Fruit fly (Drosophila melanogaster) whole organism, embryonic: ENCODE results near the gene e.

Experiments
- CG10147 ChIP-seq: fragments of 200-800 bp; sonication (Bioruptor generic); optimal IDR thresholded peaks from 2 replicates; lab custom pipeline; 2019; ENCODE audit warnings: missing biosample characterization, mild to moderate bottlenecking, missing genetic modification characterization, moderate library complexity
- CG10959 ChIP-seq: fragments of 200-800 bp; sonication (Bioruptor generic); IDR thresholded peaks from 2 replicates; pipeline ENCODE4 v1.3.6; 2022; ENCODE audit warnings: missing biosample characterization, missing genetic modification characterization
- CG12071 ChIP-seq: fragments of 200-800 bp; sonication (Bioruptor generic); optimal IDR thresholded peaks from 3 replicates; lab custom pipeline; 2018; ENCODE audit warnings: missing biosample characterization, mild to moderate bottlenecking, missing genetic modification characterization
- CG12155 ChIP-seq: fragments of 200-800 bp; sonication (Bioruptor generic); optimal IDR thresholded peaks from 3 replicates; lab custom pipeline; 2016; ENCODE audit warnings: missing biosample characterization, missing genetic modification characterization
- CG12769 ChIP-seq: fragments of 200-800 bp; sonication (Bioruptor generic); optimal IDR thresholded peaks from 2 replicates; lab custom pipeline; 2019; ENCODE audit warnings: missing biosample characterization, mild to moderate bottlenecking, missing genetic modification characterization, moderate library complexity
- CG13123 ChIP-seq: fragments of 200-800 bp; sonication (Bioruptor generic); optimal IDR thresholded peaks from 2 replicates; lab custom pipeline; 2016; ENCODE audit warnings: missing biosample characterization, missing genetic modification characterization
- CG13296 ChIP-seq: fragments of 200-800 bp; sonication (Bioruptor generic); optimal IDR thresholded peaks from 3 replicates; lab custom pipeline; 2018; ENCODE audit warnings: missing biosample characterization, mild to moderate bottlenecking, missing genetic modification characterization
- CG14667 ChIP-seq: fragments of 200-800 bp; sonication (Bioruptor generic); IDR thresholded peaks from 2 replicates; pipeline ENCODE4 v1.3.6; 2022; ENCODE audit warnings: missing biosample characterization, missing genetic modification characterization
- CG15479 ChIP-seq: fragments of 200-800 bp; sonication (Bioruptor generic); optimal IDR thresholded peaks from 3 replicates; lab custom pipeline; 2019; ENCODE audit warnings: missing biosample characterization, mild to moderate bottlenecking, missing genetic modification characterization, moderate library complexity
- CG15514 ChIP-seq: fragments of 200-800 bp; sonication (Bioruptor generic); optimal IDR thresholded peaks from 3 replicates; lab custom pipeline; 2017; ENCODE audit warnings: missing biosample characterization, missing genetic modification characterization, mild to moderate bottlenecking, moderate library complexity, missing genetic modification reagents
- CG1603 ChIP-seq: fragments of 200-800 bp; sonication (Bioruptor generic); optimal IDR thresholded peaks from 2 replicates; lab custom pipeline; 2019; ENCODE audit warnings: missing biosample characterization, mild to moderate bottlenecking, missing genetic modification characterization, moderate library complexity
- CG17328 ChIP-seq: fragments of 200-800 bp; sonication (Bioruptor generic); IDR thresholded peaks from 2 replicates; pipeline ENCODE4 v1.3.6; 2022; ENCODE audit warnings: missing biosample characterization, missing genetic modification characterization
- CG2678 ChIP-seq: fragments of 200-800 bp; sonication (Bioruptor generic); optimal IDR thresholded peaks from 3 replicates; lab custom pipeline; 2019; ENCODE audit warnings: missing biosample characterization, mild to moderate bottlenecking, missing genetic modification characterization, moderate library complexity
- CG32532 ChIP-seq: fragments of 200-800 bp; sonication (Bioruptor generic); IDR thresholded peaks from 2 replicates; pipeline ENCODE4 v1.3.6; 2022; ENCODE audit warnings: missing biosample characterization, missing genetic modification characterization
- CG34422 ChIP-seq: fragments of 200-800 bp; sonication (Bioruptor generic); IDR thresholded peaks from 3 replicates; pipeline ENCODE4 v1.3.6; 2022; ENCODE audit warnings: missing biosample characterization, missing genetic modification characterization
- CG3995 ChIP-seq: fragments of 200-800 bp; sonication (Bioruptor generic); optimal IDR thresholded peaks from 3 replicates; lab custom pipeline; 2016; ENCODE audit warnings: missing biosample characterization, missing genetic modification characterization
- CG43689 ChIP-seq: fragments of 200-800 bp; sonication (Bioruptor generic); IDR thresholded peaks from 2 replicates; pipeline ENCODE4 v1.3.6; 2022; ENCODE audit warnings: missing biosample characterization, missing genetic modification characterization
- CG7928 ChIP-seq: fragments of 200-800 bp; sonication (Bioruptor generic); optimal IDR thresholded peaks from 2 replicates; lab custom pipeline; 2017; ENCODE audit warnings: missing biosample characterization, mild to moderate bottlenecking, missing genetic modification characterization
- CkIIα-i1 ChIP-seq: fragments of 200-800 bp; sonication (Bioruptor generic); IDR thresholded peaks from 2 replicates; pipeline ENCODE4 v1.3.6; 2022; ENCODE audit warnings: missing biosample characterization, missing genetic modification characterization
- D ChIP-seq, 2 experiments: fragments of 200-800 bp in 1 of 2; fragments of >200 bp in 1 of 2; sonication (Bioruptor generic) in 1 of 2; optimal IDR thresholded peaks; 2 replicates in 1 of 2; 3 replicates in 1 of 2; lab custom pipeline; 2017; ENCODE audit warnings: mild to moderate bottlenecking in 1 of 2, missing biosample characterization in 1 of 2, missing genetic modification characterization in 1 of 2, missing genetic modification reagents in 1 of 2
- Doc2 ChIP-seq: fragments of 200-800 bp; sonication (Bioruptor generic); IDR thresholded peaks from 2 replicates; pipeline ENCODE4 v1.3.6; 2022; ENCODE audit warnings: missing biosample characterization, missing genetic modification characterization
- HLH3B ChIP-seq: fragments of 200-800 bp; sonication (Bioruptor generic); IDR thresholded peaks from 2 replicates; pipeline ENCODE4 v1.3.6; 2022; ENCODE audit warnings: missing biosample characterization, missing genetic modification characterization
- Hmr ChIP-seq: fragments of 200-800 bp; sonication (Bioruptor generic); optimal IDR thresholded peaks from 3 replicates; lab custom pipeline; 2017; ENCODE audit warnings: mild to moderate bottlenecking, missing biosample characterization, missing genetic modification reagents, missing genetic modification characterization
- Hsf ChIP-seq: fragments of 200-800 bp; sonication (Bioruptor generic); optimal IDR thresholded peaks from 3 replicates; lab custom pipeline; 2016; ENCODE audit warnings: missing biosample characterization, missing genetic modification characterization
- Mes4 ChIP-seq: fragments of 200-800 bp; sonication (Bioruptor generic); optimal IDR thresholded peaks from 2 replicates; lab custom pipeline; 2016; ENCODE audit warnings: missing biosample characterization, missing genetic modification characterization
- Rfx ChIP-seq: fragments of 200-800 bp; sonication (Bioruptor generic); IDR thresholded peaks from 2 replicates; pipeline ENCODE4 v1.3.6; 2022; ENCODE audit warnings: missing biosample characterization, missing genetic modification characterization
- Side ChIP-seq: fragments of 200-800 bp; sonication (Bioruptor generic); optimal IDR thresholded peaks from 2 replicates; lab custom pipeline; 2016; ENCODE audit warnings: missing biosample characterization, missing genetic modification characterization
- Sin3A ChIP-seq: fragments of >200 bp; optimal IDR thresholded peaks from 2 replicates; lab custom pipeline; 2018
- Sox100B ChIP-seq: fragments of 200-800 bp; sonication (Bioruptor generic); optimal IDR thresholded peaks from 3 replicates; lab custom pipeline; 2018; ENCODE audit warnings: missing biosample characterization, mild to moderate bottlenecking, missing genetic modification characterization
- Sry-δ ChIP-seq: fragments of 200-800 bp; sonication (Bioruptor generic); optimal IDR thresholded peaks from 2 replicates; lab custom pipeline; 2016; ENCODE audit warnings: missing biosample characterization, missing genetic modification characterization
- Taf1 ChIP-seq: fragments of 200-800 bp; sonication (Bioruptor generic); IDR thresholded peaks from 2 replicates; pipeline ENCODE4 v1.3.6; 2022; ENCODE audit warnings: missing biosample characterization, missing genetic modification characterization
- Xbp1 ChIP-seq: fragments of 200-800 bp; sonication (Bioruptor generic); optimal IDR thresholded peaks from 3 replicates; lab custom pipeline; 2016; ENCODE audit warnings: missing biosample characterization, mild to moderate bottlenecking, missing genetic modification characterization
- YL-1 ChIP-seq: fragments of 200-800 bp; sonication (Bioruptor generic); optimal IDR thresholded peaks from 3 replicates; lab custom pipeline; 2017; ENCODE audit warnings: missing biosample characterization, mild to moderate bottlenecking, missing genetic modification characterization
- bsh ChIP-seq, 2 experiments: fragments of 200-800 bp; sonication (Bioruptor generic); optimal IDR thresholded peaks; 2 replicates each; lab custom pipeline; 2017 to 2018; ENCODE audit warnings: mild to moderate bottlenecking in 2 of 2, missing biosample characterization in 2 of 2, missing genetic modification characterization in 2 of 2, moderate library complexity in 1 of 2
- cad ChIP-seq: fragments of >200 bp; optimal IDR thresholded peaks from 2 replicates; lab custom pipeline; 2017; ENCODE audit warnings: missing biosample characterization, missing genetic modification characterization
- chn ChIP-seq: fragments of 200-800 bp; sonication (Bioruptor generic); optimal IDR thresholded peaks from 2 replicates; lab custom pipeline; 2016; ENCODE audit warnings: missing biosample characterization, missing genetic modification characterization
- crc ChIP-seq: fragments of 200-800 bp; sonication (Bioruptor generic); optimal IDR thresholded peaks from 2 replicates; lab custom pipeline; 2016; ENCODE audit warnings: missing biosample characterization, missing genetic modification characterization
- dati ChIP-seq: fragments of 200-800 bp; sonication (Bioruptor generic); IDR thresholded peaks from 2 replicates; pipeline ENCODE4 v1.3.6; 2022; ENCODE audit warnings: missing biosample characterization, missing genetic modification characterization
- dm ChIP-seq: fragments of 200-800 bp; sonication (Bioruptor generic); optimal IDR thresholded peaks from 3 replicates; lab custom pipeline; 2016; ENCODE audit warnings: missing biosample characterization, missing genetic modification characterization
- dysf ChIP-seq: fragments of 200-800 bp; sonication (Bioruptor generic); IDR thresholded peaks from 3 replicates; pipeline ENCODE4 v1.3.6; 2022; ENCODE audit warnings: missing biosample characterization, missing genetic modification characterization
- esg ChIP-seq: fragments of 200-800 bp; sonication (Bioruptor generic); conservative IDR thresholded peaks from 2 replicates; pipeline ENCODE4 v1.3.6; 2022; ENCODE audit warnings: missing biosample characterization, missing genetic modification characterization
- eve ChIP-seq, 2 experiments: fragments of >200 bp; optimal IDR thresholded peaks; 2 replicates each; lab custom pipeline; 2017; ENCODE audit warnings: missing biosample characterization in 2 of 2, missing genetic modification characterization in 2 of 2
- gem ChIP-seq: fragments of 200-800 bp; sonication (Bioruptor generic); optimal IDR thresholded peaks from 2 replicates; lab custom pipeline; 2019; ENCODE audit warnings: missing biosample characterization, mild to moderate bottlenecking, missing genetic modification characterization, moderate library complexity
- gsb ChIP-seq: fragments of 200-800 bp; sonication (Bioruptor generic); IDR thresholded peaks from 2 replicates; pipeline ENCODE4 v1.3.6; 2022; ENCODE audit warnings: missing biosample characterization, missing genetic modification characterization
- gt ChIP-seq: fragments of 200-800 bp; sonication (Bioruptor generic); IDR thresholded peaks from 2 replicates; pipeline ENCODE4 v1.3.6; 2022; ENCODE audit warnings: missing biosample characterization, missing genetic modification characterization
- inv ChIP-seq: fragments of 200-800 bp; sonication (Bioruptor generic); IDR thresholded peaks from 2 replicates; pipeline ENCODE4 v1.3.6; 2022; ENCODE audit warnings: missing biosample characterization, missing genetic modification characterization; ENCODE audit not compliant: partially characterized antibody
- pita ChIP-seq: fragments of 200-800 bp; sonication (Bioruptor generic); optimal IDR thresholded peaks from 2 replicates; lab custom pipeline; 2017; ENCODE audit warnings: missing biosample characterization, mild to moderate bottlenecking, missing genetic modification characterization
- rib ChIP-seq: fragments of 200-800 bp; sonication (Bioruptor generic); IDR thresholded peaks from 2 replicates; pipeline ENCODE4 v1.3.6; 2022; ENCODE audit warnings: missing biosample characterization, missing genetic modification characterization
- tap ChIP-seq: fragments of 200-800 bp; optimal IDR thresholded peaks from 3 replicates; lab custom pipeline; 2019; ENCODE audit warnings: missing biosample characterization, mild to moderate bottlenecking, missing genetic modification characterization, moderate library complexity
- tio ChIP-seq: fragments of 200-800 bp; sonication (Bioruptor generic); optimal IDR thresholded peaks from 2 replicates; lab custom pipeline; 2017; ENCODE audit warnings: missing biosample characterization, missing genetic modification characterization, inconsistent platforms
- toy ChIP-seq: fragments of 200-800 bp; sonication (Bioruptor generic); IDR thresholded peaks from 2 replicates; pipeline ENCODE4 v1.3.6; 2022; ENCODE audit warnings: missing biosample characterization, missing genetic modification characterization
- vnd ChIP-seq: fragments of 200-800 bp; sonication (Bioruptor generic); IDR thresholded peaks from 3 replicates; pipeline ENCODE4 v1.3.6; 2022; ENCODE audit warnings: missing biosample characterization, missing genetic modification characterization; ENCODE audit not compliant: partially characterized antibody

e gene

dm6 chr3R:21269923-21270322 lies 32.9 kb upstream of the e start, which contains the start of the genes AP-2sigma and Idi (continued):
- TF ChIP-seq CG12769 (tag; lab: Kevin White, UChicago): no peak
- no peak for TF ChIP-seq CG12071
- no peak for TF ChIP-seq CkIIα-i1
- no peak for TF ChIP-seq Hsf (GFP tag; lab: Kevin White, UChicago)
- no peak for TF ChIP-seq dm
- no peak for TF ChIP-seq Doc2
- no peak for TF ChIP-seq pita (GFP tag; lab: Kevin White, UChicago)
- TF ChIP-seq CG12155 (GFP tag; lab: Kevin White, UChicago): no peak
- TF ChIP-seq Sox100B (GFP tag; lab: Kevin White, UChicago): no peak
- peak; percentile 96 for TF ChIP-seq CG15514
- no peak for TF ChIP-seq D (optimal IDR thresholded peaks at IDR 0.05; lab: Kevin White, UChicago)
- TF ChIP-seq D (GFP tag; optimal IDR thresholded peaks at IDR 0.05; lab: Kevin White, UChicago): no peak
- TF ChIP-seq toy: no peak
- TF ChIP-seq dati (GFP tag; lab: Robert Waterston, UW): no peak
- no peak for TF ChIP-seq CG10959 (GFP tag; lab: Robert Waterston, UW)
- no peak for TF ChIP-seq gem (tag; lab: Kevin White, UChicago)
- no peak for TF ChIP-seq CG13123
- TF ChIP-seq CG17328 (GFP tag; lab: Robert Waterston, UW): no peak
- TF ChIP-seq YL-1 (GFP tag; lab: Kevin White, UChicago): peak; percentile 92
- peak; percentile 1 for TF ChIP-seq CG2678 (tag; lab: Kevin White, UChicago)
- TF ChIP-seq inv (GFP tag; lab: Robert Waterston, UW): no peak
- TF ChIP-seq Taf1: no peak
- TF ChIP-seq CG10147 (GFP tag; lab: Kevin White, UChicago): no peak
- TF ChIP-seq Mes4 (GFP tag; lab: Kevin White, UChicago): peak; percentile 16
- TF ChIP-seq gsb (GFP tag; lab: Robert Waterston, UW): no peak
- TF ChIP-seq esg (GFP tag; lab: Robert Waterston, UW): no peak
- peak; percentile 32 for TF ChIP-seq CG15479 (GFP tag; lab: Kevin White, UChicago)
- TF ChIP-seq CG7928: peak; percentile 94
- no peak for TF ChIP-seq Side (GFP tag; lab: Kevin White, UChicago)
- TF ChIP-seq bsh (GFP tag; optimal IDR thresholded peaks at IDR 0.05; lab: Kevin White, UChicago): peak in 1 of 2 experiments; percentile 25
- TF ChIP-seq dysf (GFP tag; lab: Robert Waterston, UW): no peak
- TF ChIP-seq CG32532 (GFP tag; lab: Robert Waterston, UW): no peak
- no peak for TF ChIP-seq HLH3B (GFP tag; lab: Robert Waterston, UW)
- TF ChIP-seq cad (GFP tag; lab: Kevin White, UChicago): no peak
- TF ChIP-seq tio (GFP tag; lab: Kevin White, UChicago): no peak
- TF ChIP-seq eve (GFP tag; optimal IDR thresholded peaks at IDR 0.05; lab: Kevin White, UChicago): no peak
- TF ChIP-seq Sry-δ (GFP tag; lab: Kevin White, UChicago): peak; percentile 52
- TF ChIP-seq CG14667 (GFP tag; lab: Robert Waterston, UW): no peak
- TF ChIP-seq Rfx: peak; percentile 69
- peak; percentile 76 for TF ChIP-seq CG3995 (GFP tag; lab: Kevin White, UChicago)
- peak; percentile 75 for TF ChIP-seq CG1603 (tag; lab: Kevin White, UChicago)
- TF ChIP-seq rib (GFP tag; lab: Robert Waterston, UW): no peak
- TF ChIP-seq Xbp1: peak; percentile 52
- no peak for TF ChIP-seq CG43689 (GFP tag; lab: Robert Waterston, UW)
- TF ChIP-seq crc: no peak
- TF ChIP-seq Hmr: peak; percentile 30
- TF ChIP-seq gt (GFP tag; lab: Robert Waterston, UW): no peak
- TF ChIP-seq chn (GFP tag; lab: Kevin White, UChicago): peak; percentile 35
- TF ChIP-seq Sin3A: peak; percentile 44
- no peak for TF ChIP-seq vnd (GFP tag; lab: Robert Waterston, UW)
- no peak for TF ChIP-seq tap
- peak; percentile 3 for TF ChIP-seq CG13296 (GFP tag; lab: Kevin White, UChicago)
- peak; percentile 70; the same call in 2 of the 3 replicates for TF ChIP-seq CG34422 (GFP tag; lab: Robert Waterston, UW)
